Worm (Caenorhabditis elegans) whole organism, L3 larva: ENCODE data around the gene gln-3.

Experiments
- nfya-1 ChIP-seq: sonication (generic microtip); optimal IDR thresholded peaks from 2 replicates; lab custom pipeline; 2017; ENCODE audit warnings: missing genetic modification characterization, mild to moderate bottlenecking, missing compliant biosample characterization, antibody characterized with exemption, moderate library complexity; ENCODE audit not compliant: insufficient read depth
- nhr-11 ChIP-seq: fragments of 150-350 bp; optimal IDR thresholded peaks from 2 replicates; lab custom pipeline; 2014; ENCODE audit warnings: missing biosample characterization, missing genetic modification characterization
- ztf-11 ChIP-seq: fragments of 150-350 bp; optimal IDR thresholded peaks from 2 replicates; lab custom pipeline; 2014; ENCODE audit warnings: missing biosample characterization, missing genetic modification characterization

ce11 chrIV:16133776-16134175 lies 36.7 kb downstream of the gln-3 start:
- TF ChIP-seq ztf-11 (tag; lab: Kevin White, UChicago) (no peak), nhr-11 (tag; lab: Kevin White, UChicago) (no peak), nfya-1 (tag; lab: Kevin White, UChicago) (no peak)
